Worm (Caenorhabditis elegans): ENCODE data around the gene F35E8.9.

The F35E8.9 gene

ce11 chrV:15915307-15915706 is 2.1 kb downstream of the F35E8.9 start:
- TF ChIP-seq hlh-6 (tag; optimal IDR thresholded peaks at IDR 0.05) (no peak), ttx-3 (tag; optimal IDR thresholded peaks at IDR 0.05) (no peak), eyg-1 (tag; optimal IDR thresholded peaks at IDR 0.05) (no peak), mec-3 (tag; optimal IDR thresholded peaks at IDR 0.05; ENCODE audit: borderline replicate concordance) (no peak), tbx-2 (tag; optimal IDR thresholded peaks at IDR 0.05) (no peak), ceh-31 (tag; optimal IDR thresholded peaks at IDR 0.05) (no peak), ztf-16 (tag; optimal IDR thresholded peaks at IDR 0.05) (no peak), pag-3 (tag; optimal IDR thresholded peaks at IDR 0.05; ENCODE audit: borderline replicate concordance) (no peak), pha-2 (tag; optimal IDR thresholded peaks at IDR 0.05) (no peak), pha-4 (tag; optimal IDR thresholded peaks at IDR 0.05) (no peak), hlh-30 (tag; optimal IDR thresholded peaks at IDR 0.05; ENCODE audit: insufficient read depth) (no peak), syd-9 (tag; optimal IDR thresholded peaks at IDR 0.05) (no peak), ahr-1 (tag; optimal IDR thresholded peaks at IDR 0.05) (no peak), rnt-1 (tag; optimal IDR thresholded peaks at IDR 0.05) (no peak), Y22D7AL.16 (tag; optimal IDR thresholded peaks at IDR 0.05) (no peak), K02D7.2 (tag; optimal IDR thresholded peaks at IDR 0.05) (no peak), ceh-30 (tag; optimal IDR thresholded peaks at IDR 0.05) (no peak)

ce11 chrV:15914774-15915173 is 2.6 kb downstream of the F35E8.9 start:
- no peak for TF ChIP-seq ceh-14 (tag; optimal IDR thresholded peaks at IDR 0.05)
- TF ChIP-seq unc-55 (GFP tag; optimal IDR thresholded peaks at IDR 0.05), result no peak
- TF ChIP-seq pqm-1 (tag; optimal IDR thresholded peaks at IDR 0.05), result no peak
- TF ChIP-seq npax-4 (tag; optimal IDR thresholded peaks at IDR 0.05), result no peak
- TF ChIP-seq ahr-1 (tag; optimal IDR thresholded peaks at IDR 0.05), result no peak
- no peak for TF ChIP-seq eyg-1 (tag; optimal IDR thresholded peaks at IDR 0.05)
- TF ChIP-seq pag-3 (tag; optimal IDR thresholded peaks at IDR 0.05; ENCODE audit: borderline replicate concordance), result no peak
- no peak for TF ChIP-seq Y22D7AL.16 (tag; optimal IDR thresholded peaks at IDR 0.05)
- no peak for TF ChIP-seq madf-2 (tag; optimal IDR thresholded peaks at IDR 0.05)
- no peak for TF ChIP-seq ceh-22 (tag; optimal IDR thresholded peaks at IDR 0.05)
- no peak for TF ChIP-seq ceh-30 (tag; optimal IDR thresholded peaks at IDR 0.05)
- no peak for TF ChIP-seq dve-1 (tag; optimal IDR thresholded peaks at IDR 0.05)

ce11 chrV:15913714-15914113 is 3.6 kb downstream of the F35E8.9 start, which contains the start of gene F35E8.7:
TSS of gene F35E8.7 (plus strand) at chrV:15914014.
- TF ChIP-seq pros-1 (tag; optimal IDR thresholded peaks at IDR 0.05) (no peak), pat-9 (tag; optimal IDR thresholded peaks at IDR 0.05) (no peak), pag-3 (tag; optimal IDR thresholded peaks at IDR 0.05; ENCODE audit: borderline replicate concordance) (no peak), nhr-11 (tag; optimal IDR thresholded peaks at IDR 0.05) (no peak), ceh-34 (tag; optimal IDR thresholded peaks at IDR 0.05) (no peak), elt-2 (tag; optimal IDR thresholded peaks at IDR 0.05) (no peak), T23F11.4 (GFP tag; optimal IDR thresholded peaks at IDR 0.05) (no peak), sox-4 (tag; optimal IDR thresholded peaks at IDR 0.05) (no peak), dve-1 (tag; optimal IDR thresholded peaks at IDR 0.05) (no peak), unc-55 (GFP tag; optimal IDR thresholded peaks at IDR 0.05) (no peak), hlh-30 (tag; optimal IDR thresholded peaks at IDR 0.05; ENCODE audit: insufficient read depth) (no peak), K02D7.2 (tag; optimal IDR thresholded peaks at IDR 0.05) (no peak), pha-4 (tag; optimal IDR thresholded peaks at IDR 0.05) (no peak), ceh-6 (GFP tag; optimal IDR thresholded peaks at IDR 0.05) (no peak), npax-4 (tag; optimal IDR thresholded peaks at IDR 0.05) (no peak), mec-3 (tag; optimal IDR thresholded peaks at IDR 0.05; ENCODE audit: borderline replicate concordance) (no peak), nhr-232 (tag; optimal IDR thresholded peaks at IDR 0.05) (no peak), eyg-1 (tag; optimal IDR thresholded peaks at IDR 0.05) (no peak)

ce11 chrV:15912677-15913076 is 4.7 kb downstream of the F35E8.9 start:
- no peak for TF ChIP-seq npax-4 (tag; optimal IDR thresholded peaks at IDR 0.05)
- TF ChIP-seq sox-4 (tag; optimal IDR thresholded peaks at IDR 0.05), result no peak
- TF ChIP-seq eyg-1 (tag; optimal IDR thresholded peaks at IDR 0.05), result no peak
- TF ChIP-seq tbx-2 (tag; optimal IDR thresholded peaks at IDR 0.05), result no peak
- TF ChIP-seq rnt-1 (tag; optimal IDR thresholded peaks at IDR 0.05), result no peak
- no peak for TF ChIP-seq K09A11.1 (tag; optimal IDR thresholded peaks at IDR 0.05; ENCODE audit: insufficient read depth)
- no peak for TF ChIP-seq sdc-2 (tag; optimal IDR thresholded peaks at IDR 0.05)
- no peak for TF ChIP-seq ttx-3 (tag; optimal IDR thresholded peaks at IDR 0.05)
- no peak for TF ChIP-seq ceh-19 (GFP tag; optimal IDR thresholded peaks at IDR 0.05)
- TF ChIP-seq pha-4 (tag; optimal IDR thresholded peaks at IDR 0.05), result no peak
- TF ChIP-seq pat-9 (tag; optimal IDR thresholded peaks at IDR 0.05), result no peak
- no peak for TF ChIP-seq ceh-14 (tag; optimal IDR thresholded peaks at IDR 0.05)
- TF ChIP-seq elt-2 (tag; optimal IDR thresholded peaks at IDR 0.05), result no peak
- TF ChIP-seq pha-2 (tag; optimal IDR thresholded peaks at IDR 0.05), result no peak
- no peak for TF ChIP-seq ceh-34 (tag; optimal IDR thresholded peaks at IDR 0.05)
